Worm (Caenorhabditis elegans) whole organism, young adult: ENCODE data around the gene C16C8.26.

Experiments
- B0261.1 ChIP-seq: sonication (generic microtip); optimal IDR thresholded peaks from 2 replicates; lab custom pipeline; 2016; ENCODE audit warnings: mild to moderate bottlenecking, missing genetic modification characterization, moderate library complexity, missing compliant biosample characterization
- F49E8.2 ChIP-seq: sonication (generic microtip); optimal IDR thresholded peaks from 3 replicates; lab custom pipeline; 2017; ENCODE audit warnings: missing genetic modification characterization, mild to moderate bottlenecking, missing compliant biosample characterization, antibody characterized with exemption, moderate library complexity; ENCODE audit not compliant: insufficient read depth
- F57C9.4 ChIP-seq: sonication (generic microtip); optimal IDR thresholded peaks from 2 replicates; lab custom pipeline; 2017; ENCODE audit warnings: mild to moderate bottlenecking, missing genetic modification characterization, missing compliant biosample characterization
- aptf-2 ChIP-seq: fragments of 200-800 bp; sonication (Bioruptor generic); conservative IDR thresholded peaks from 2 replicates; pipeline ENCODE4 v1.3.6; 2022; ENCODE audit warnings: missing genetic modification reagents, missing genetic modification characterization, missing compliant biosample characterization
- athp-1 ChIP-seq: sonication (generic microtip); optimal IDR thresholded peaks from 2 replicates; lab custom pipeline; 2017; ENCODE audit warnings: mild to moderate bottlenecking, missing genetic modification characterization, missing compliant biosample characterization
- cebp-1 ChIP-seq, 2 experiments: fragments of 200-800 bp in 1 of 2; sonication (Bioruptor generic) in 1 of 2; sonication (generic microtip) in 1 of 2; IDR thresholded peaks in 1 of 2; optimal IDR thresholded peaks in 1 of 2; 2 replicates each; pipeline versions ENCODE4 v1.3.6 to Lab custom; 2017 to 2022; ENCODE audit warnings: missing compliant biosample characterization in 2 of 2, missing genetic modification characterization in 2 of 2, mild to moderate bottlenecking in 1 of 2, missing genetic modification reagents in 1 of 2, moderate library complexity in 1 of 2
- dpl-1 ChIP-seq: fragments of 150-350 bp; optimal IDR thresholded peaks from 2 replicates; lab custom pipeline; 2014; ENCODE audit warnings: missing biosample characterization, missing genetic modification reagents, missing genetic modification characterization
- efl-1 ChIP-seq: fragments of 150-350 bp; optimal IDR thresholded peaks from 2 replicates; lab custom pipeline; 2014; ENCODE audit warnings: missing biosample characterization, missing genetic modification reagents, missing genetic modification characterization
- let-607 ChIP-seq, 2 experiments: fragments of 200-800 bp in 1 of 2; sonication (Bioruptor generic) in 1 of 2; sonication (generic microtip) in 1 of 2; optimal IDR thresholded peaks; 2 replicates each; lab custom pipeline; 2016 to 2018; ENCODE audit warnings: mild to moderate bottlenecking in 2 of 2, missing compliant biosample characterization in 2 of 2, missing genetic modification characterization in 2 of 2, moderate library complexity in 2 of 2, missing genotype in 1 of 2
- lin-26 ChIP-seq: fragments of 200-800 bp; sonication (Bioruptor generic); IDR thresholded peaks from 2 replicates; pipeline ENCODE4 v1.3.6; 2022; ENCODE audit warnings: missing genetic modification reagents, missing genetic modification characterization, missing compliant biosample characterization
- madf-8 ChIP-seq: fragments of 200-800 bp; sonication (Bioruptor generic); conservative IDR thresholded peaks from 2 replicates; pipeline ENCODE4 v1.3.6; 2022; ENCODE audit warnings: missing genetic modification reagents, missing genetic modification characterization, missing compliant biosample characterization
- sdz-38 ChIP-seq: sonication (generic microtip); optimal IDR thresholded peaks from 2 replicates; lab custom pipeline; 2016; ENCODE audit warnings: missing genotype, missing genetic modification characterization, missing compliant biosample characterization
- snpc-1.1 ChIP-seq: sonication (generic microtip); optimal IDR thresholded peaks from 2 replicates; lab custom pipeline; 2017; ENCODE audit warnings: missing genetic modification characterization, mild to moderate bottlenecking, missing compliant biosample characterization, antibody characterized with exemption, moderate library complexity, missing genotype, missing genetic modification reagents; ENCODE audit not compliant: insufficient read depth

DNA sequence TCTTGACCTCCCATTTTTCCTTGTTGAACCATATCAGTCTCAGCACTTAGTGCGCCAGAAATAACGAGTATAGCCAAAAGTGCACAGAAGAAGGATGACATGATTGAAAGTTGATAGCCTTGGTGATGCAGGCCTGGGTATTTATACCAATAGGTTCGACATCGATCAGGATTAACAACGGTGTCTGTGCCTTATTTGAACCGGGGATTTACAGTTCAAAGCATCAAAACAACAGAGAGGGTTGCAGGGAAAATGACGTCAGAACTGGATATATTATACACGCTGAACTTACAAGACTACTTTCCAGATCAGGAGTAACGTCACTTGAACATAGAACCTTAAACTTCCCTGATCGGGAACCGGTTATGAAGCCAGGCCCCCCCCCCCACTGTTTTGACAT is 14.2 kb upstream of the C16C8.26 start, which contains the start of gene Y49F6B.12:
- TF ChIP-seq B0261.1 (tag; lab: Kevin White, UChicago): no peak
- TF ChIP-seq F49E8.2: no peak
- TF ChIP-seq dpl-1 (GFP tag; lab: Kevin White, UChicago): no peak
- TF ChIP-seq F57C9.4 (tag; lab: Kevin White, UChicago): no peak
- TF ChIP-seq snpc-1.1: no peak
- no peak for TF ChIP-seq madf-8
- TF ChIP-seq efl-1 (GFP tag; lab: Kevin White, UChicago): no peak
- TF ChIP-seq sdz-38: no peak
- TF ChIP-seq cebp-1 (GFP tag; IDR thresholded peaks at IDR 0.05; lab: Robert Waterston, UW): no peak
- no peak for TF ChIP-seq cebp-1 (tag; optimal IDR thresholded peaks at IDR 0.05; lab: Kevin White, UChicago)
- no peak for TF ChIP-seq aptf-2
- TF ChIP-seq let-607 (tag; optimal IDR thresholded peaks at IDR 0.05; lab: Kevin White, UChicago): no peak
- TF ChIP-seq athp-1: no peak
- TF ChIP-seq lin-26 (GFP tag; lab: Robert Waterston, UW): no peak
